Worm (Caenorhabditis elegans) whole organism, late embryonic: ENCODE data around the gene W08E12.4.
"Not testable (repeated sequence)": the region's sequence is repeated elsewhere in the genome, so short reads cannot be mapped to it uniquely, and the experiment has no call there.

Experiments
- K09A11.1 ChIP-seq: sonication (generic microtip); optimal IDR thresholded peaks from 2 replicates; lab custom pipeline; 2017; ENCODE audit warnings: antibody characterized with exemption, mild to moderate bottlenecking, missing genetic modification characterization, missing compliant biosample characterization; ENCODE audit not compliant: insufficient read depth
- T23F11.4 ChIP-seq: fragments of 200-800 bp; sonication (Bioruptor generic); optimal IDR thresholded peaks from 2 replicates; lab custom pipeline; 2018; ENCODE audit warnings: mild to moderate bottlenecking, missing genetic modification characterization, missing compliant biosample characterization
- ama-1 ChIP-seq: fragments of 150-350 bp; optimal IDR thresholded peaks from 2 replicates; lab custom pipeline; 2014
- ceh-18 ChIP-seq: sonication (generic microtip); optimal IDR thresholded peaks from 2 replicates; lab custom pipeline; 2016; ENCODE audit warnings: missing genetic modification characterization, missing compliant biosample characterization
- ceh-22 ChIP-seq: sonication (generic microtip); optimal IDR thresholded peaks from 2 replicates; lab custom pipeline; 2017; ENCODE audit warnings: missing biosample characterization, missing genetic modification characterization
- ceh-24 ChIP-seq: sonication (generic microtip); optimal IDR thresholded peaks from 2 replicates; lab custom pipeline; 2016; ENCODE audit warnings: mild to moderate bottlenecking, missing genetic modification characterization, missing compliant biosample characterization
- ceh-30 ChIP-seq: fragments of 150-350 bp; optimal IDR thresholded peaks from 2 replicates; lab custom pipeline; 2014; ENCODE audit warnings: missing biosample characterization, missing genetic modification characterization
- ceh-31 ChIP-seq: sonication (generic microtip); optimal IDR thresholded peaks from 2 replicates; lab custom pipeline; 2016; ENCODE audit warnings: missing genetic modification characterization, missing compliant biosample characterization
- ceh-34 ChIP-seq: sonication (generic microtip); optimal IDR thresholded peaks from 2 replicates; lab custom pipeline; 2016; ENCODE audit warnings: mild to moderate bottlenecking, missing genetic modification characterization, missing compliant biosample characterization
- ceh-48 ChIP-seq: sonication (generic microtip); optimal IDR thresholded peaks from 2 replicates; lab custom pipeline; 2016; ENCODE audit warnings: missing genetic modification characterization, inconsistent platforms, missing compliant biosample characterization
- ceh-6 ChIP-seq: fragments of 200-800 bp; sonication (Bioruptor generic); optimal IDR thresholded peaks from 2 replicates; lab custom pipeline; 2018; ENCODE audit warnings: mild to moderate bottlenecking, missing genetic modification characterization, missing compliant biosample characterization
- ceh-9 ChIP-seq: sonication (generic microtip); optimal IDR thresholded peaks from 2 replicates; lab custom pipeline; 2016; ENCODE audit warnings: mild to moderate bottlenecking, missing genetic modification characterization, inconsistent platforms, missing compliant biosample characterization
- che-1 ChIP-seq: sonication (generic microtip); optimal IDR thresholded peaks from 2 replicates; lab custom pipeline; 2016; ENCODE audit warnings: mild to moderate bottlenecking, missing genetic modification characterization, missing compliant biosample characterization
- dmd-4 ChIP-seq: sonication (generic microtip); optimal IDR thresholded peaks from 2 replicates; lab custom pipeline; 2016; ENCODE audit warnings: borderline replicate concordance, missing genetic modification characterization, missing compliant biosample characterization
- elt-2 ChIP-seq: sonication (generic microtip); optimal IDR thresholded peaks from 2 replicates; lab custom pipeline; 2016; ENCODE audit warnings: missing genetic modification reagents, missing genetic modification characterization, missing compliant biosample characterization
- elt-4 ChIP-seq: sonication (generic microtip); optimal IDR thresholded peaks from 2 replicates; lab custom pipeline; 2016; ENCODE audit warnings: missing genetic modification characterization, missing compliant biosample characterization
- ets-4 ChIP-seq: sonication (generic microtip); optimal IDR thresholded peaks from 2 replicates; lab custom pipeline; 2016; ENCODE audit warnings: missing genetic modification characterization, missing compliant biosample characterization
- eyg-1 ChIP-seq: sonication (generic microtip); optimal IDR thresholded peaks from 2 replicates; lab custom pipeline; 2016; ENCODE audit warnings: missing genotype, missing genetic modification characterization, missing compliant biosample characterization
- fax-1 ChIP-seq: sonication (generic microtip); optimal IDR thresholded peaks from 2 replicates; lab custom pipeline; 2016; ENCODE audit warnings: missing genotype, missing genetic modification characterization, missing compliant biosample characterization
- fkh-10 ChIP-seq: fragments of 150-350 bp; optimal IDR thresholded peaks from 2 replicates; lab custom pipeline; 2014; ENCODE audit warnings: missing biosample characterization, missing genetic modification reagents, missing genetic modification characterization
- gmeb-2 ChIP-seq: sonication (generic microtip); optimal IDR thresholded peaks from 2 replicates; lab custom pipeline; 2016; ENCODE audit warnings: missing genetic modification characterization, inconsistent platforms, missing compliant biosample characterization
- hlh-13 ChIP-seq: fragments of 200-800 bp; sonication (Bioruptor generic); optimal IDR thresholded peaks from 2 replicates; lab custom pipeline; 2018; ENCODE audit warnings: mild to moderate bottlenecking, missing genetic modification characterization, missing compliant biosample characterization
- hlh-30 ChIP-seq: sonication (generic microtip); optimal IDR thresholded peaks from 2 replicates; lab custom pipeline; 2017; ENCODE audit warnings: antibody characterized with exemption, missing genetic modification characterization, missing compliant biosample characterization; ENCODE audit not compliant: insufficient read depth
- hlh-8 ChIP-seq: sonication (generic microtip); optimal IDR thresholded peaks from 2 replicates; lab custom pipeline; 2016; ENCODE audit warnings: missing genotype, missing genetic modification characterization, missing compliant biosample characterization
- madf-2 ChIP-seq: sonication (generic microtip); optimal IDR thresholded peaks from 2 replicates; lab custom pipeline; 2017; ENCODE audit warnings: missing genetic modification characterization, missing compliant biosample characterization
- mec-3 ChIP-seq: sonication (generic microtip); optimal IDR thresholded peaks from 2 replicates; lab custom pipeline; 2016; ENCODE audit warnings: borderline replicate concordance, missing genetic modification characterization, missing compliant biosample characterization
- nfya-1 ChIP-seq: sonication (generic microtip); optimal IDR thresholded peaks from 2 replicates; lab custom pipeline; 2017; ENCODE audit warnings: missing genetic modification characterization, mild to moderate bottlenecking, missing compliant biosample characterization, antibody characterized with exemption, moderate library complexity
- nhr-11 ChIP-seq: fragments of 150-350 bp; optimal IDR thresholded peaks from 2 replicates; lab custom pipeline; 2014; ENCODE audit warnings: missing biosample characterization, missing genetic modification characterization
- nhr-232 ChIP-seq: sonication (generic microtip); optimal IDR thresholded peaks from 2 replicates; lab custom pipeline; 2016; ENCODE audit warnings: missing genetic modification characterization, missing compliant biosample characterization
- pqm-1 ChIP-seq: sonication (generic microtip); optimal IDR thresholded peaks from 2 replicates; lab custom pipeline; 2016; ENCODE audit warnings: missing genetic modification characterization, missing compliant biosample characterization
- pros-1 ChIP-seq: fragments of 150-350 bp; optimal IDR thresholded peaks from 2 replicates; lab custom pipeline; 2014; ENCODE audit warnings: missing biosample characterization, missing genetic modification reagents, missing genetic modification characterization
- ref-2 ChIP-seq: sonication (generic microtip); optimal IDR thresholded peaks from 2 replicates; lab custom pipeline; 2016; ENCODE audit warnings: missing genetic modification characterization, missing compliant biosample characterization
- rnt-1 ChIP-seq: sonication (generic microtip); optimal IDR thresholded peaks from 2 replicates; lab custom pipeline; 2016; ENCODE audit warnings: missing genetic modification characterization, missing compliant biosample characterization
- sdc-2 ChIP-seq: sonication (generic microtip); optimal IDR thresholded peaks from 2 replicates; lab custom pipeline; 2016; ENCODE audit warnings: missing genotype, missing genetic modification characterization, missing compliant biosample characterization
- sox-2 ChIP-seq: fragments of 200-800 bp; sonication (Bioruptor generic); IDR thresholded peaks from 2 replicates; pipeline ENCODE4 v1.3.6; 2022; ENCODE audit warnings: missing genetic modification reagents, missing genetic modification characterization, missing compliant biosample characterization
- sox-4 ChIP-seq: sonication (generic microtip); optimal IDR thresholded peaks from 2 replicates; lab custom pipeline; 2017; ENCODE audit warnings: mild to moderate bottlenecking, missing genetic modification characterization, inconsistent platforms, missing compliant biosample characterization
- syd-9 ChIP-seq: sonication (generic microtip); optimal IDR thresholded peaks from 2 replicates; lab custom pipeline; 2016; ENCODE audit warnings: mild to moderate bottlenecking, missing genetic modification characterization, moderate library complexity, missing compliant biosample characterization
- tbx-2 ChIP-seq: sonication (generic microtip); optimal IDR thresholded peaks from 2 replicates; lab custom pipeline; 2016; ENCODE audit warnings: missing genetic modification characterization, missing compliant biosample characterization
- tbx-7 ChIP-seq: sonication (generic microtip); optimal IDR thresholded peaks from 2 replicates; lab custom pipeline; 2016; ENCODE audit warnings: missing genotype, missing genetic modification characterization, missing compliant biosample characterization
- zip-5 ChIP-seq: sonication (generic microtip); optimal IDR thresholded peaks from 2 replicates; lab custom pipeline; 2016; ENCODE audit warnings: missing genetic modification characterization, missing compliant biosample characterization

The W08E12.4 gene

DNA sequence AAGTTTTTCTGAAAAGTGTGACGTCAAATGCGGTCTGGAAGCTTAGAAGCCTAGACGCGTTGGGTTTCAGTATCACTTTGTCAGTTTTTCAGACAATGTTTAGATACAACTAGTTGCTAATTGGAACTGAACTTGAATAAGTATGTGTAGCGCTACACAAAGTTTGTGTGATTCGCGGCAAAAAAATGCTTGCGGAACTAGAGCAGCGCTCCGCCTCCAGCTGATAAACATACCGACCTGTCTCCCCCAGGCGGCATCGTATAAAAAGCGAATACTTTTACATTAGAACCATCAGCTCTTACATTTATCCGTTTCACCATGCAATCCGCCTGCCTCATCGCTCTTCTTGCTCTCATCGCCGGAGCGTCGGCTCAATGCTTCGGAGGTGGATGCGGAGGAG, 1.5 kb downstream of the W08E12.4 start, which contains the start of gene idpp-12:
idpp-12 (plus strand) TSS at position 301 of the 400 bp plus-strand sequence.
- not testable (repeated sequence) for TF ChIP-seq nhr-11, syd-9, ceh-30 (tag; lab: Kevin White, UChicago)

DNA sequence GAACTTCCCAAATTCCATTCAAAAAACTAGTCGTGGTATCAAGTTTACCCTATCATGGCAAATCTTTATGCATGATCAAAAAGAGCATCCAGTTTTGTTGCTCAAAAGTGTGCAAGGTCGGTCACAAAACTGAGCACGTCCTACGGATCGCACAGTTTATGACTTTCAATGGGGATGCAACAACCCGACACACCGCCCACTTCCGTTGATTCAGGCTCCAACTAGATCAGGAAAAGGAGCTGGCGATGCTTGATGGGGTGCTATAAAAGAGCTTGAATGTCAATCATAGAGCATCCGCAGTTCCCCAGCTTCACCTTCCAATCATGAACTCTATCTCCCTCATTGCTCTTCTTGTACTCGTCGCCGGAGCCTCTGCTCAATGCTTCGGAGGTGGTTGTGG, 3.4 kb downstream of the W08E12.4 start, which contains the start of gene W08E12.2:
W08E12.2 (plus strand) TSS at position 301 of the 400 bp plus-strand sequence.
- TF ChIP-seq ceh-24 (tag; lab: Kevin White, UChicago), result no peak
- TF ChIP-seq nfya-1 (tag; lab: Kevin White, UChicago), result no peak
- TF ChIP-seq sox-2 (GFP tag; lab: Robert Waterston, UW), result no peak
- no peak for TF ChIP-seq nhr-11 (tag; lab: Kevin White, UChicago)
- no peak for TF ChIP-seq tbx-7 (tag; lab: Kevin White, UChicago)
- no peak for TF ChIP-seq sox-4 (tag; lab: Kevin White, UChicago)
- no peak for TF ChIP-seq ceh-34 (tag; lab: Kevin White, UChicago)
- TF ChIP-seq sdc-2 (tag; lab: Kevin White, UChicago), result no peak
- TF ChIP-seq che-1 (tag; lab: Kevin White, UChicago), result no peak
- TF ChIP-seq fkh-10 (GFP tag; lab: Kevin White, UChicago), result no peak
- TF ChIP-seq elt-2 (tag; lab: Kevin White, UChicago), result no peak
- TF ChIP-seq syd-9 (tag; lab: Kevin White, UChicago), result no peak
- no peak for TF ChIP-seq zip-5 (tag; lab: Kevin White, UChicago)
- no peak for TF ChIP-seq hlh-8 (tag; lab: Kevin White, UChicago)
- TF ChIP-seq K09A11.1, result no peak

DNA sequence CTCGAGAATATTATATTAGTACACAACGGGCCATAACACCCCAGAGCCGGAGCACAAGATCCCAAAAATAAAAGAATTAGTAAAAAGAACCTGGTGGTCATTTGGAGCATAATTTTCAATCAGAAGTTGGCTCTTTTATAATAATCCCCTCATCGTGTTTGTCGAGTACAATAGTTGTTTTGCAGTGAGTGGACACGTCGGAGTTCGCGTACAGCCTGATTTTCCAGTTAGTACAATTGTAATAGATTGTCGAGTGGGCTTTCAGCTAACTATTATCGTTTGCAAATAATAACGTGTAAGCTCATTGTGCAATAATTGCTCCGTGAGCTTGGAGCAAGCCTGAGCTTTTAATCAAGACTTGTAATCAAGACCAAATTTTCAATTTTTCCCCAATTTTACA, 5.3 kb downstream of the W08E12.4 start, which contains the start of gene W08E12.9:
W08E12.9 (minus strand) TSS at position 101 of the 400 bp plus-strand sequence.
- TF ChIP-seq hlh-13 (no peak), pros-1 (tag; lab: Kevin White, UChicago) (no peak), nhr-232 (tag; lab: Kevin White, UChicago) (no peak), ceh-22 (tag; lab: Kevin White, UChicago) (no peak), che-1 (tag; lab: Kevin White, UChicago) (no peak)
- TF ChIP-seq, all 69 proteins: peak for 0

DNA sequence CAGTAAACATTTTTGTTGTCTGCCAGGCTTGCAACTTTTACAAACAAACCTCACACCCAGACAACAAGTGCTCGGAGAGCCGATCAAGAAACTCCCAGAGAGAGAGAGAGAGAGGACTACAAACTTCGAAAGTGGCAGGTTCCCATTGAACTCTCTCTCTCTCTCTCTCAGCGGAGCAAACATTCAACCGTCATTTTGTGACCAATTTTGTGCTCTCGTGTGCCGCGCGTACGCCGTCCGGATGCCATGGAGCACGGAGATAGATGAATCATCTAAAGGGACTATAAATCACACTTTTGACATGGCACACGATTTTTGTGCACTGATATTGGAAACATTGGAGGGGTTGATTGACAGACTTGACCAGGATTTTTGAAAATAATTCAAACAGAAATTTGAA, 6.7 kb downstream of the W08E12.4 start:
- TF ChIP-seq hlh-30 (tag; lab: Kevin White, UChicago) (no peak), ceh-30 (tag; lab: Kevin White, UChicago) (no peak), nhr-232 (tag; lab: Kevin White, UChicago) (no peak), sdc-2 (tag; lab: Kevin White, UChicago) (no peak), syd-9 (tag; lab: Kevin White, UChicago) (no peak), ceh-22 (tag; lab: Kevin White, UChicago) (no peak), elt-4 (tag; lab: Kevin White, UChicago) (no peak)

DNA sequence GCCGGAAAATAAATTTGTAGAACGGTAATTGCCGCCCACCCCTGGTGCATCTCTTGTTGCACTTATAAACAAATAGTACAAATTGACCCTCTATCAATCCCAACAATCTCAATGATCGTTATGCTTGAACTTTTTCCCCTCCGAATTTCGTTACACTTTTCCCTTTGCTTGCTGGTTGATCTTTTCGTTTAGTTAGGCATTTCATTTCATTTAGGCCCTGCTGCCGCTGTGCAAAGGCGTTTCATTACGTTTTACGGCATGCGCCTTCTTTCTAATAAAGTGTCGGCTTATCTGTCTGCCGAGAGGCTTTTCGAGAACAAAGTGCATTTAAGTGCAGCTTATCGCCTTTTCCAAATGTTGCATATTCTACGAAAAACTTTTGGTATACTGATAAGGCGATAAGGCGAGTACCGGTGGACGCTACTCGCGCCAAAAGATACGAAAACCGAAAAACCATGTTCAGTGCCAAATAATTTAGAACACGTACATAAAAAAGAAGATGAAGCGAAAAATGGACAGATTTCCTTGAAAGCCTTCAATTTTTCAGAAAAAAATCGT, 8.6 kb downstream of the W08E12.4 start:
- TF ChIP-seq ceh-18 (tag; lab: Kevin White, UChicago) (no peak), elt-2 (tag; lab: Kevin White, UChicago) (peak; percentile 42)

DNA sequence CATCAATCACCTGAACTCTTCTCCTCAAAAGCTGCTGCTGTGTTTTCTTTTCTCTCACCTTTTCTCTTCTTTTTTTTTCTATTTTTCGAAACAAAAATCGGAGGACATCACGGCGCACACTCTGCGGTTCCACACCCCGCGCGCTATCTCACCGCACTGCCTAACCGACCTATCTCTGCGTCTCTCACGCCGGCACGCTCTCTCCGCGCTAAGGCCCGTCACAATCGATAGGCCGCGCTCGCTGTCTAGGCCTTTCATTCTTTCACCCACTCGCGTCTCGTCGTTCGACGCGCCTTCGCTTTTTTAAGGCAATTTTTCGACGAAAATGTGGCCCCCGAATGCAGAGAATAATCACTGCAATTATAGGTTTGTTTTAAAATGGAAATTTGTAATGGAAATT, 9.1 kb downstream of the W08E12.4 start, which contains the start of gene zip-11:
zip-11 (plus strand) TSS at position 34 of the 400 bp plus-strand sequence.
- TF ChIP-seq nfya-1 (tag; lab: Kevin White, UChicago) (peak; percentile 10), ets-4 (tag; lab: Kevin White, UChicago) (peak; percentile 30), ceh-31 (tag; lab: Kevin White, UChicago) (peak; percentile 72), sdc-2 (tag; lab: Kevin White, UChicago) (no peak), tbx-2 (tag; lab: Kevin White, UChicago) (peak; percentile 15), gmeb-2 (tag; lab: Kevin White, UChicago) (no peak), ceh-9 (tag; lab: Kevin White, UChicago) (no peak), ref-2 (tag; lab: Kevin White, UChicago) (peak; percentile 14), ama-1 (lab: Kevin White, UChicago) (no peak), rnt-1 (tag; lab: Kevin White, UChicago) (peak; percentile 64), sox-4 (tag; lab: Kevin White, UChicago) (no peak), T23F11.4 (no peak), ceh-34 (tag; lab: Kevin White, UChicago) (peak; percentile 0), fax-1 (tag; lab: Kevin White, UChicago) (no peak), pqm-1 (no peak), ceh-18 (tag; lab: Kevin White, UChicago) (peak; percentile 65), eyg-1 (tag; lab: Kevin White, UChicago) (no peak), mec-3 (tag; lab: Kevin White, UChicago) (no peak), ceh-6 (GFP tag; lab: Kevin White, UChicago) (no peak), madf-2 (tag; lab: Kevin White, UChicago) (no peak), dmd-4 (tag; lab: Kevin White, UChicago) (no peak), sox-2 (GFP tag; lab: Robert Waterston, UW) (no peak), ceh-48 (tag; lab: Kevin White, UChicago) (peak; percentile 31)
